Worm (Caenorhabditis elegans) whole organism, L1 larva: ENCODE measurements around the gene D2023.3.

Source experiments
- C16A3.4 ChIP-seq: fragments of 150-350 bp; optimal IDR thresholded peaks from 2 replicates; lab custom pipeline; 2014; ENCODE audit warnings: missing biosample characterization, missing genetic modification characterization
- C34B4.2 ChIP-seq: sonication (generic microtip); optimal IDR thresholded peaks from 2 replicates; lab custom pipeline; 2017; ENCODE audit warnings: mild to moderate bottlenecking, missing genetic modification characterization, missing compliant biosample characterization
- Y116A8C.19 ChIP-seq: sonication (generic microtip); optimal IDR thresholded peaks from 2 replicates; lab custom pipeline; 2016; ENCODE audit warnings: missing compliant biosample characterization, missing genetic modification characterization, borderline replicate concordance
- alr-1 ChIP-seq: fragments of 200-800 bp; sonication (Bioruptor generic); optimal IDR thresholded peaks from 2 replicates; lab custom pipeline; 2018; ENCODE audit warnings: borderline replicate concordance, mild to moderate bottlenecking, missing genetic modification characterization, missing compliant biosample characterization
- ama-1 ChIP-seq: fragments of 150-350 bp; optimal IDR thresholded peaks from 2 replicates; lab custom pipeline; 2014
- blmp-1 ChIP-seq: fragments of 150-350 bp; optimal IDR thresholded peaks from 2 replicates; lab custom pipeline; 2014; ENCODE audit warnings: missing biosample characterization, missing genetic modification characterization
- ceh-63 ChIP-seq: fragments of 200-800 bp; sonication (Bioruptor generic); optimal IDR thresholded peaks from 2 replicates; lab custom pipeline; 2018; ENCODE audit warnings: mild to moderate bottlenecking, missing genetic modification characterization, missing compliant biosample characterization
- ceh-82 ChIP-seq, 3 experiments: fragments of 150-350 bp in 1 of 3; sonication (generic microtip) in 2 of 3; optimal IDR thresholded peaks; 2 replicates each; lab custom pipeline; 2014 to 2017; ENCODE audit warnings: missing biosample characterization in 3 of 3, missing genetic modification characterization in 3 of 3
- dpl-1 ChIP-seq, 3 experiments: fragments of 150-350 bp in 2 of 3; sonication (generic microtip) in 1 of 3; optimal IDR thresholded peaks; 2 replicates each; lab custom pipeline; 2014 to 2017; ENCODE audit warnings: missing biosample characterization in 3 of 3, missing genetic modification characterization in 3 of 3, missing genetic modification reagents in 3 of 3
- dsc-1 ChIP-seq: sonication (generic microtip); optimal IDR thresholded peaks from 2 replicates; lab custom pipeline; 2016; ENCODE audit warnings: mild to moderate bottlenecking, missing genetic modification characterization, missing compliant biosample characterization
- efl-1 ChIP-seq, 4 experiments: fragments of 150-350 bp; optimal IDR thresholded peaks in 3 of 4; peaks in 1 of 4; 1 replicate in 1 of 4; 2 replicates in 3 of 4; lab custom pipeline; 2014; ENCODE audit warnings: missing biosample characterization in 2 of 4, missing genetic modification characterization in 2 of 4, missing genetic modification reagents in 2 of 4
- ets-5 ChIP-seq: fragments of 200-800 bp; sonication (Bioruptor generic); IDR thresholded peaks from 2 replicates; pipeline ENCODE4 v1.3.6; 2022; ENCODE audit warnings: missing genetic modification characterization, missing compliant biosample characterization
- fkh-10 ChIP-seq: sonication (generic microtip); optimal IDR thresholded peaks from 2 replicates; lab custom pipeline; 2017; ENCODE audit warnings: missing biosample characterization, missing genetic modification reagents, missing genetic modification characterization
- fkh-4 ChIP-seq: sonication (generic microtip); optimal IDR thresholded peaks from 2 replicates; lab custom pipeline; 2016; ENCODE audit warnings: missing compliant biosample characterization, missing genetic modification characterization, borderline replicate concordance
- fkh-8 ChIP-seq: sonication (generic microtip); optimal IDR thresholded peaks from 2 replicates; lab custom pipeline; 2016; ENCODE audit warnings: mild to moderate bottlenecking, missing genetic modification characterization, missing compliant biosample characterization
- grh-1 ChIP-seq: fragments of 200-800 bp; sonication (Bioruptor generic); IDR thresholded peaks from 2 replicates; pipeline ENCODE4 v1.3.6; 2022; ENCODE audit warnings: missing genetic modification reagents, missing genetic modification characterization, missing compliant biosample characterization
- hlh-4 ChIP-seq: sonication (generic microtip); optimal IDR thresholded peaks from 2 replicates; lab custom pipeline; 2016; ENCODE audit warnings: mild to moderate bottlenecking, missing genetic modification characterization, missing compliant biosample characterization
- irx-1 ChIP-seq: sonication (generic microtip); optimal IDR thresholded peaks from 2 replicates; lab custom pipeline; 2016; ENCODE audit warnings: missing genetic modification characterization, missing compliant biosample characterization
- lin-35 ChIP-seq, 2 experiments: fragments of 150-350 bp; optimal IDR thresholded peaks; 2 replicates each; lab custom pipeline; 2014; ENCODE audit warnings: missing biosample characterization in 2 of 2, missing genetic modification characterization in 2 of 2, missing genetic modification reagents in 2 of 2
- lin-39 ChIP-seq: fragments of 150-350 bp; optimal IDR thresholded peaks from 2 replicates; lab custom pipeline; 2014; ENCODE audit warnings: missing biosample characterization, missing genetic modification reagents, missing genetic modification characterization
- lir-3 ChIP-seq: sonication (generic microtip); optimal IDR thresholded peaks from 2 replicates; lab custom pipeline; 2016; ENCODE audit warnings: mild to moderate bottlenecking, missing genetic modification characterization, moderate library complexity, missing compliant biosample characterization; ENCODE audit not compliant: poor library complexity
- lsy-2 ChIP-seq, 2 experiments: fragments of 150-350 bp; optimal IDR thresholded peaks; 2 replicates each; lab custom pipeline; 2014; ENCODE audit warnings: missing biosample characterization in 2 of 2, missing genetic modification characterization in 2 of 2
- mab-9 ChIP-seq: fragments of 200-800 bp; sonication (Bioruptor generic); IDR thresholded peaks from 2 replicates; pipeline ENCODE4 v1.3.6; 2022; ENCODE audit warnings: missing genetic modification reagents, missing genetic modification characterization, missing compliant biosample characterization
- mdl-1 ChIP-seq, 2 experiments: fragments of 150-350 bp; optimal IDR thresholded peaks; 2 replicates each; lab custom pipeline; 2014 to 2017; ENCODE audit warnings: missing biosample characterization in 2 of 2, missing genetic modification characterization in 2 of 2, inconsistent platforms in 1 of 2
- mef-2 ChIP-seq: fragments of 150-350 bp; optimal IDR thresholded peaks from 2 replicates; lab custom pipeline; 2014; ENCODE audit warnings: missing biosample characterization, missing genetic modification characterization
- nhr-12 ChIP-seq: sonication (generic microtip); optimal IDR thresholded peaks from 2 replicates; lab custom pipeline; 2017; ENCODE audit warnings: missing biosample characterization, missing genetic modification characterization
- nhr-19 ChIP-seq: fragments of 200-800 bp; sonication (Bioruptor generic); conservative IDR thresholded peaks from 2 replicates; pipeline ENCODE4 v1.3.6; 2022; ENCODE audit warnings: missing genetic modification characterization, missing compliant biosample characterization
- nhr-20 ChIP-seq: sonication (generic microtip); optimal IDR thresholded peaks from 2 replicates; lab custom pipeline; 2016; ENCODE audit warnings: mild to moderate bottlenecking, missing genetic modification characterization, missing compliant biosample characterization
- nhr-237 ChIP-seq: fragments of 150-350 bp; optimal IDR thresholded peaks from 2 replicates; lab custom pipeline; 2014; ENCODE audit warnings: missing biosample characterization, missing genetic modification characterization
- nhr-28 ChIP-seq: fragments of 150-350 bp; optimal IDR thresholded peaks from 2 replicates; lab custom pipeline; 2014; ENCODE audit warnings: missing biosample characterization, missing genetic modification characterization
- nhr-47 ChIP-seq: sonication (generic microtip); optimal IDR thresholded peaks from 2 replicates; lab custom pipeline; 2016; ENCODE audit warnings: mild to moderate bottlenecking, missing genetic modification characterization, moderate library complexity, missing compliant biosample characterization
- nhr-77 ChIP-seq: fragments of 150-350 bp; optimal IDR thresholded peaks from 2 replicates; lab custom pipeline; 2014; ENCODE audit warnings: missing biosample characterization, missing genetic modification characterization
- nhr-84 ChIP-seq: sonication (generic microtip); optimal IDR thresholded peaks from 2 replicates; lab custom pipeline; 2017; ENCODE audit warnings: missing biosample characterization, missing genetic modification characterization
- nhr-90 ChIP-seq: sonication (generic microtip); optimal IDR thresholded peaks from 2 replicates; lab custom pipeline; 2016; ENCODE audit warnings: mild to moderate bottlenecking, missing genetic modification characterization, missing compliant biosample characterization; ENCODE audit not compliant: poor library complexity
- pag-3 ChIP-seq: sonication (generic microtip); optimal IDR thresholded peaks from 2 replicates; lab custom pipeline; 2017; ENCODE audit warnings: missing genetic modification characterization, mild to moderate bottlenecking, missing compliant biosample characterization, antibody characterized with exemption, borderline replicate concordance; ENCODE audit not compliant: insufficient read depth
- rnt-1 ChIP-seq: sonication (generic microtip); optimal IDR thresholded peaks from 2 replicates; lab custom pipeline; 2016; ENCODE audit warnings: mild to moderate bottlenecking, missing genetic modification characterization, moderate library complexity, missing compliant biosample characterization
- skn-1 ChIP-seq: fragments of 150-350 bp; optimal IDR thresholded peaks from 2 replicates; lab custom pipeline; 2014; ENCODE audit warnings: missing biosample characterization, missing genetic modification characterization
- snpc-4 ChIP-seq: fragments of 150-350 bp; optimal IDR thresholded peaks from 2 replicates; lab custom pipeline; 2014; ENCODE audit warnings: missing biosample characterization, missing genetic modification characterization
- snu-23 ChIP-seq: sonication (generic microtip); optimal IDR thresholded peaks from 2 replicates; lab custom pipeline; 2016; ENCODE audit warnings: missing genetic modification characterization, missing compliant biosample characterization
- sup-37 ChIP-seq: fragments of 200-800 bp; sonication (Bioruptor generic); optimal IDR thresholded peaks from 2 replicates; lab custom pipeline; 2018; ENCODE audit warnings: mild to moderate bottlenecking, missing genetic modification characterization, missing compliant biosample characterization
- swsn-7 ChIP-seq: sonication (generic microtip); optimal IDR thresholded peaks from 2 replicates; lab custom pipeline; 2016; ENCODE audit warnings: missing genetic modification characterization, missing compliant biosample characterization
- tlp-1 ChIP-seq: fragments of 150-350 bp; optimal IDR thresholded peaks from 2 replicates; lab custom pipeline; 2014; ENCODE audit warnings: missing biosample characterization, missing genetic modification characterization
- unc-98 ChIP-seq: fragments of 200-800 bp; sonication (Bioruptor generic); IDR thresholded peaks from 2 replicates; pipeline ENCODE4 v1.3.6; 2022; ENCODE audit warnings: missing genetic modification characterization, missing compliant biosample characterization
- vab-15 ChIP-seq: sonication (generic microtip); optimal IDR thresholded peaks from 2 replicates; lab custom pipeline; 2017; ENCODE audit warnings: missing genotype, mild to moderate bottlenecking, missing genetic modification characterization, missing compliant biosample characterization
- ztf-11 ChIP-seq, 2 experiments: sonication (generic microtip); optimal IDR thresholded peaks; 2 replicates each; lab custom pipeline; 2016 to 2017; ENCODE audit warnings: missing genetic modification characterization in 2 of 2, missing biosample characterization in 1 of 2, missing compliant biosample characterization in 1 of 2

The D2023.3 gene

DNA sequence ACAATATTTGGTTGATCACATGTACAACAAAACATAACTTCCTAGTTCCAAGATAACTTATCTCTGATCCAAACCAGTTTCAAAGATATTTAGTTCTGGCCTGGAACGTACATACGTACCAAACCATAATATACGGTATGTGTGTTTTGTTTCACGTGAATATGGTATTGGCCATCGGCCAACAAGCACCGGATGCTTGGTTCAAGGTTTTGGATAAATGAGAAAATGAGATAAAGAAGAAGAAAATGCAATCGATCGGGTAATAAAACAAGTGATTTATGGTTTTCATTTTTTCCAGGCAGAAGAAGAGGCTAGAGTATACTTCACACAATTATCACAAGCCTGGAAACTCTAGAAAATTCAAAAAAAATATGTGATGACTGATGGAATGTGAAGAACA lies 16.5 kb downstream of the D2023.3 start (continued):
- TF ChIP-seq ceh-63 (GFP tag; lab: Kevin White, UChicago): no peak
- no peak for TF ChIP-seq lin-39
- TF ChIP-seq nhr-90 (tag; lab: Kevin White, UChicago): peak; percentile 43
- no peak for TF ChIP-seq rnt-1 (tag; lab: Kevin White, UChicago)
- TF ChIP-seq lsy-2 (tag; optimal IDR thresholded peaks at IDR 0.05; lab: Kevin White, UChicago): peak in 1 of 2 experiments; percentile 11
- no peak for TF ChIP-seq mab-9 (GFP tag; lab: Robert Waterston, UW)
- TF ChIP-seq unc-98 (GFP tag; lab: Robert Waterston, UW): no peak
- no peak for TF ChIP-seq alr-1 (tag; lab: Kevin White, UChicago)
- TF ChIP-seq fkh-10 (GFP tag; lab: Kevin White, UChicago): no peak
- TF ChIP-seq dpl-1 (GFP tag; optimal IDR thresholded peaks at IDR 0.05; lab: Kevin White, UChicago): no peak
- TF ChIP-seq ztf-11 (tag; optimal IDR thresholded peaks at IDR 0.05; lab: Kevin White, UChicago): no peak
- peak; percentile 64 for TF ChIP-seq grh-1 (GFP tag; lab: Robert Waterston, UW)
- TF ChIP-seq skn-1 (tag; lab: Kevin White, UChicago): no peak
- TF ChIP-seq swsn-7: no peak
- TF ChIP-seq mef-2: no peak
- TF ChIP-seq nhr-28: no peak
- no peak for TF ChIP-seq ama-1 (lab: Kevin White, UChicago)
- TF ChIP-seq fkh-4 (tag; lab: Kevin White, UChicago): no peak
- peak; percentile 76 for TF ChIP-seq nhr-20
- no peak for TF ChIP-seq snpc-4 (tag; lab: Kevin White, UChicago)
- no peak for TF ChIP-seq pag-3 (tag; lab: Kevin White, UChicago)
- TF ChIP-seq sup-37: no peak
- no peak for TF ChIP-seq vab-15 (tag; lab: Kevin White, UChicago)
- TF ChIP-seq efl-1 (optimal IDR thresholded peaks at IDR 0.05; lab: Kevin White, UChicago): no peak
- TF ChIP-seq efl-1 (GFP tag; optimal IDR thresholded peaks at IDR 0.05 in 1 of 2; lab: Kevin White, UChicago): no peak
- no peak for TF ChIP-seq nhr-47
- no peak for TF ChIP-seq ets-5 (GFP tag; lab: Robert Waterston, UW)
- no peak for TF ChIP-seq nhr-84 (tag; lab: Kevin White, UChicago)
- TF ChIP-seq mdl-1 (tag; optimal IDR thresholded peaks at IDR 0.05; lab: Kevin White, UChicago): peak in 1 of 2 experiments; percentile 29
- TF ChIP-seq snu-23 (GFP tag; lab: Kevin White, UChicago): peak; percentile 32
- peak; percentile 73 for TF ChIP-seq blmp-1
- TF ChIP-seq tlp-1: no peak
- TF ChIP-seq C34B4.2 (tag; lab: Kevin White, UChicago): no peak
- no peak for TF ChIP-seq Y116A8C.19 (tag; lab: Kevin White, UChicago)
- TF ChIP-seq hlh-4: no peak
- no peak for TF ChIP-seq dsc-1
- no peak for TF ChIP-seq nhr-12
- TF ChIP-seq ceh-82 (tag; optimal IDR thresholded peaks at IDR 0.05; lab: Kevin White, UChicago): no peak
- no peak for TF ChIP-seq nhr-77 (tag; lab: Kevin White, UChicago)
- TF ChIP-seq C16A3.4 (tag; lab: Kevin White, UChicago): peak; percentile 4
- TF ChIP-seq nhr-237 (tag; lab: Kevin White, UChicago): no peak
- TF ChIP-seq lin-35 (GFP tag; optimal IDR thresholded peaks at IDR 0.05; lab: Kevin White, UChicago): no peak

DNA sequence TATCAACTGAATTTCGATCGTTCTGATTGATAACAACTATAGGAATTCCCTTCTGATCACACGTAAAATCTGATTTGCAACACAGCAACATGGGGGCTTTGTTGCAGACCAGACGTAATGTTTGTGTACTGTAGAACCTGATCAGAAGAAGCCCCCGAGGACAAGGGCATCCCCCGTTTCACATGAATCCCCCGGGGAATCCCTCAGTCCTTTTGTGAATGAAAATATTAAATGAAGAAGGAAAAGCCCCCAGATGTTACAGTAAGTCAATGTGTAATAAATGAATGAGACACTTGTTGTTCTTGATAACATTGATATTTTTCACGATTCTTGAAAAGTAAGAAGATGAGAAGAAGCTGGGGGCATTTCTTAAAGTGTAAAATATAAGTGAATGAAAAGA lies 17.6 kb downstream of the D2023.3 start:
- TF ChIP-seq irx-1 (tag; lab: Kevin White, UChicago) (no peak), lir-3 (tag; lab: Kevin White, UChicago) (no peak), nhr-19 (GFP tag; lab: Robert Waterston, UW) (no peak), nhr-90 (tag; lab: Kevin White, UChicago) (no peak), ceh-63 (GFP tag; lab: Kevin White, UChicago) (no peak), rnt-1 (tag; lab: Kevin White, UChicago) (no peak), skn-1 (tag; lab: Kevin White, UChicago) (no peak), fkh-8 (tag; lab: Kevin White, UChicago) (no peak), efl-1 (optimal IDR thresholded peaks at IDR 0.05; lab: Kevin White, UChicago) (no peak), efl-1 (GFP tag; optimal IDR thresholded peaks at IDR 0.05 in 1 of 2; lab: Kevin White, UChicago) (no peak), nhr-237 (tag; lab: Kevin White, UChicago) (no peak)
